Worm (Caenorhabditis elegans): ENCODE measurements around the gene srb-19.

The srb-19 gene

DNA sequence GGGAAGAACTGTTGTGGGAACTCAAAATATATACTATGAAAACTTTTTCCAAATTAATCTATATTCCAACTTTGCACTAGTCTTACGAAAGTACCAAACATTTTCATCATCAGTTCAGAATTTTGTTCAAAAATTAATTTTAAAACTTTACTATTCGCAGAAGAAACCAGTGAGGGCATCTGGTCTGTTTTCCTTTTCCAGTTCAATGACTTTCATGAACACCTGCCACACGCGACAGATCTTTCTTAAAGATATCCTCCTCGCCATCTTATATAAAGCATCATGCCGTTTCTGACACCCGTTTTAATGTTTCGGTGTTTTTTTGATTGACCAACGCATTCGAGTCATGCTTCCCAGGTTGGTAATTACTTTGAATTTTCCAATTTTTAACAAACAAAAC is 13.0 kb upstream of the srb-19 start, which contains the start of gene C54F6.3:
TSS of gene C54F6.3 (plus strand) at position 301 of the 400 bp plus-strand sequence.
- TF ChIP-seq ceh-40 (GFP tag; IDR thresholded peaks at IDR 0.05), result no peak
- TF ChIP-seq hrde-1 (tag; optimal IDR thresholded peaks at IDR 0.05; ENCODE audit: borderline replicate concordance), result no peak
- TF ChIP-seq ceh-91 (GFP tag; IDR thresholded peaks at IDR 0.05), result no peak
- TF ChIP-seq Y56A3A.18 (GFP tag; IDR thresholded peaks at IDR 0.05), result no peak

DNA sequence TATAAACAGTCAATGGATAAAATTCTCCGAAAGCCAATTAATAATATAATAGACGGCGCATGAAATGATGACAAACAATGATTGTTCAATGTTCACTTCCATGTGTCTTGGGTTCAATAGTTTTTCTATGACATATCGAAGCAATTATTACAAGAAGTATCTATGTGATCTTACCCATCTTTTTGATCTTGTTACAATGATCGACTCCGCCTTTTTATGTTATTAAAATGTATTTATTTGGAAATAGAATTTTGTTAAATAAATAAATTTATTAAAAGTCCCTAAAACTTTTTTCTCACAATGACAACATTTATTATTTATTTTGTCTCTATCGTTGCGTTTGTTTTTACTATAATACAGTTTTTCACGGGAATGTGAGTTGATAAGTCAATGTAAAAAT is 9.9 kb upstream of the srb-19 start, which contains the start of gene swt-2:
TSS of gene swt-2 (plus strand) at position 301 of the 400 bp plus-strand sequence.
- no peak for TF ChIP-seq nhr-80 (tag; optimal IDR thresholded peaks at IDR 0.05)
- TF ChIP-seq F10E7.11 (tag; optimal IDR thresholded peaks at IDR 0.05), result no peak
- TF ChIP-seq F39B2.1 (GFP tag; IDR thresholded peaks at IDR 0.05), result no peak
- no peak for TF ChIP-seq F23B12.7 (tag; optimal IDR thresholded peaks at IDR 0.05; ENCODE audit: insufficient read depth)
- no peak for TF ChIP-seq unc-62 (GFP tag; optimal IDR thresholded peaks at IDR 0.05)
- TF ChIP-seq madf-8 (GFP tag; conservative IDR thresholded peaks at IDR 0.05), result no peak
- TF ChIP-seq ceh-27 (GFP tag; optimal IDR thresholded peaks at IDR 0.05), result no peak
- no peak for TF ChIP-seq madf-6 (GFP tag; IDR thresholded peaks at IDR 0.05)
- TF ChIP-seq mcd-1 (GFP tag; IDR thresholded peaks at IDR 0.05), result no peak
- TF ChIP-seq dpff-1 (tag; optimal IDR thresholded peaks at IDR 0.05), result no peak
- no peak for TF ChIP-seq F33H1.4 (GFP tag; IDR thresholded peaks at IDR 0.05)
- no peak for TF ChIP-seq bed-2 (GFP tag; IDR thresholded peaks at IDR 0.05)
- TF ChIP-seq C17E4.6 (GFP tag; IDR thresholded peaks at IDR 0.05), result no peak

DNA sequence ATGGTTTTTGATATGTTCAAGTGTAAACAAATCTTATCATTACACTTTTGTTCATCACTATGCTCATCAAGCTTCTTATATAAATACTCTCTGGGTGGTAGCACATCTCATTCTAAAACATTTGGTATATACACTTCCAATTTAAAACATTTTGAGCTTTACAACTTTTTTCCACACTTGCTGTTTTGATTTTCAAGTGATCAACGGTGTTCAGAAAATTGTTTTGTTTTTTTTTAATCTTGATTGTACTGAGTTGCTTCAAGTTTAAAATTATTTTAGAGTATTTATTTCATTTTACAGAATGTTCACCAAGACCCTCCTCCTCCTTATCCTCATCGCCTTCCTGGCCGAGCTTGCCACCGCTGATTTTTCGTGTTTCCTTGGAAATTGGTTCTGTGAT is 8.8 kb upstream of the srb-19 start, which contains the start of gene C54F6.5:
TSS of gene C54F6.5 (plus strand) at position 301 of the 400 bp plus-strand sequence.
- TF ChIP-seq cebp-2 (GFP tag; IDR thresholded peaks at IDR 0.05), result no peak
- TF ChIP-seq pbrm-1 (GFP tag; IDR thresholded peaks at IDR 0.05), result no peak
- TF ChIP-seq lin-40 (tag; optimal IDR thresholded peaks at IDR 0.05), result no peak

DNA sequence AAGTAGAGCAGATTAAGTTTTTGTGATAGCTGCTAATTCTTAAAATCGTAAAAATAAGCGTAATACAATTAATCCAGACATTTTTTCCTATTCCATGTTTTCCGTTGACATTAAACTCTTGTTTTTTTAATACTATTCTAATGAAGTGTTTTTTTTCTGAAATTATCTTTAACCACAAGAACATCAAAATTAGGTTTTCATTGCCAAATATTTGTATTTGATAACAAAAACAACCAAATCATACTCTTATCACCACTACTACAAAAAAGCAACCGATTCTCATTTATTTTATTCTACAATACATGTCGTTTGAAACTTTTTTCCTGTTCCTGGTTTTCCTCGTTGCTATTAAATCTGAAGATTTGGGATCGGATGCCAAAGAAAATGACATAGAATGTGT is 7.2 kb upstream of the srb-19 start, which contains the start of gene C54F6.17:
TSS of gene C54F6.17 (plus strand) at position 301 of the 400 bp plus-strand sequence.
- TF ChIP-seq Y79H2A.3 (GFP tag; conservative IDR thresholded peaks at IDR 0.05) (no peak), D2030.7 (GFP tag; IDR thresholded peaks at IDR 0.05) (no peak), ceh-91 (GFP tag; IDR thresholded peaks at IDR 0.05) (no peak), lag-1 (GFP tag; IDR thresholded peaks at IDR 0.05) (no peak), nhr-27 (tag; optimal IDR thresholded peaks at IDR 0.05) (no peak), nfya-1 (tag; optimal IDR thresholded peaks at IDR 0.05; ENCODE audit: borderline replicate concordance, insufficient read depth) (no peak), attf-5 (GFP tag; optimal IDR thresholded peaks at IDR 0.05) (no peak), xnd-1 (tag; optimal IDR thresholded peaks at IDR 0.05) (no peak), Y53G8AR.9 (GFP tag; conservative IDR thresholded peaks at IDR 0.05) (no peak), ztf-28 (GFP tag; IDR thresholded peaks at IDR 0.05) (no peak), rcor-1 (GFP tag; IDR thresholded peaks at IDR 0.05) (no peak), lin-26 (GFP tag; IDR thresholded peaks at IDR 0.05) (no peak), tlf-1 (GFP tag; optimal IDR thresholded peaks at IDR 0.05) (no peak)

DNA sequence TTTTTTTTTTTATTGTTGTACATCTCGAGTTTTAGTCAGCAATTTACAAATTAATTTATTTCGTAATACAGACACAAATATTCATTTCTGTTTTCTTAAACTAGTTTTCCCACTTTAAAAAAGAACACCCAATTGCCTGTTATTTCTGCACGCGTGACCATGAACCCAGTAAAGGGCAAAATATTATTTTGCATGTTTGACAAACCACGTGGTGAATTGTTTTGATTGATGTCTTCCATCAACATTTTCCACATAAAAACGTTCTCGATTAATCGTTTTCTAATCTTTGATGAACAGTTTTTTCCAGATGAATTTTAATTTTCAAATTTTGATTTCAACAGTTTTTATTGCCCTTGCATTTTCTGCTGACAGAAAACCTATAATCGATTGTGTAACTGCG is 5.7 kb upstream of the srb-19 start, which contains the start of gene C54F6.18:
TSS of gene C54F6.18 (plus strand) at position 301 of the 400 bp plus-strand sequence.
- no peak for TF ChIP-seq F37B4.10 (GFP tag; IDR thresholded peaks at IDR 0.05)
- TF ChIP-seq madf-6 (GFP tag; IDR thresholded peaks at IDR 0.05), result no peak
- no peak for TF ChIP-seq snpc-1.1 (tag; optimal IDR thresholded peaks at IDR 0.05; ENCODE audit: insufficient read depth)
- no peak for TF ChIP-seq nhr-120 (GFP tag; IDR thresholded peaks at IDR 0.05)
- no peak for TF ChIP-seq repo-1 (tag; optimal IDR thresholded peaks at IDR 0.05)
- TF ChIP-seq egl-44 (GFP tag; IDR thresholded peaks at IDR 0.05), result no peak
- no peak for TF ChIP-seq ceh-91 (GFP tag; IDR thresholded peaks at IDR 0.05)
- no peak for TF ChIP-seq him-1 (tag; optimal IDR thresholded peaks at IDR 0.05)
- no peak for TF ChIP-seq ceh-100 (GFP tag; IDR thresholded peaks at IDR 0.05)
- TF ChIP-seq F49E8.2 (tag; optimal IDR thresholded peaks at IDR 0.05; ENCODE audit: insufficient read depth), result no peak
- no peak for TF ChIP-seq ceh-40 (GFP tag; IDR thresholded peaks at IDR 0.05)
- TF ChIP-seq snpc-3.4 (tag; optimal IDR thresholded peaks at IDR 0.05), result no peak
- no peak for TF ChIP-seq Y67H2A.10 (GFP tag; conservative IDR thresholded peaks at IDR 0.05)
- TF ChIP-seq bed-2 (GFP tag; IDR thresholded peaks at IDR 0.05), result no peak
- TF ChIP-seq pha-4 (tag; optimal IDR thresholded peaks at IDR 0.05), result no peak

Data from whole organism, young adult.